Worm (Caenorhabditis elegans): ENCODE data around the gene M151.10.

Gene M151.10

DNA sequence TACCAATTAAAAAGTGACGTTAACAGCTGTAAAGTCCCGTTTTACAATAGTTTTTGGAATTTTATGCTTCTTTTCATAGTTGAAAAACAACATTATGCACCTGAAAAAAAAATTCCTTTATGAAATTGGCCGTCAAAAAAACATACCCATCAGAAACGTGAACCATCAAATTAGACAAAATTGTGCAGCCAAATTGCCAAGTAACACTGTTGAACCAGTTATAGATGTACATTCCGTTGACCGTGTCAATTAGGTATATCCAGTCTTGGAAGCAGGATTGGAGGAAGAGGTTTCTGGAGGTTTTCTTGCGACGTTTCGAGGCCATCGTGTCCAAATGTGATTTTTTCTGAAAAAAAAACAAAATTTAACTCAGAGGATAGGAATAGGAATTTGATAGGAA, 29.2 kb upstream of the M151.10 start, which contains the start of gene srx-97:
srx-97 (minus strand) TSS at position 101 of the 400 bp plus-strand sequence.
- TF ChIP-seq ceh-83 (GFP tag; optimal IDR thresholded peaks at IDR 0.05) (no peak), nhr-76 (tag; optimal IDR thresholded peaks at IDR 0.05) (no peak), lin-32 (GFP tag; optimal IDR thresholded peaks at IDR 0.05) (no peak), ham-2 (GFP tag; optimal IDR thresholded peaks at IDR 0.05) (no peak), nhr-237 (tag; optimal IDR thresholded peaks at IDR 0.05) (no peak), ceh-39 (tag; optimal IDR thresholded peaks at IDR 0.05) (no peak), sem-2 (GFP tag; optimal IDR thresholded peaks at IDR 0.05) (no peak), lsy-2 (tag; optimal IDR thresholded peaks at IDR 0.05) (no peak), unc-39 (tag; optimal IDR thresholded peaks at IDR 0.05) (no peak), M03D4.4 (tag; optimal IDR thresholded peaks at IDR 0.05) (no peak), elt-1 (tag; optimal IDR thresholded peaks at IDR 0.05; ENCODE audit: borderline replicate concordance, insufficient read depth) (no peak), elt-3 (tag; optimal IDR thresholded peaks at IDR 0.05) (no peak), nhr-12 (tag; optimal IDR thresholded peaks at IDR 0.05) (no peak), ces-1 (GFP tag; optimal IDR thresholded peaks at IDR 0.05) (no peak), ceh-43 (GFP tag; optimal IDR thresholded peaks at IDR 0.05) (no peak), zip-8 (tag; optimal IDR thresholded peaks at IDR 0.05) (no peak), unc-120 (tag; optimal IDR thresholded peaks at IDR 0.05; ENCODE audit: poor library complexity, severe bottlenecking) (no peak), drap-1 (GFP tag; optimal IDR thresholded peaks at IDR 0.05) (no peak), blmp-1 (tag; optimal IDR thresholded peaks at IDR 0.05) (no peak), hlh-1 (tag; optimal IDR thresholded peaks at IDR 0.05) (no peak)

DNA sequence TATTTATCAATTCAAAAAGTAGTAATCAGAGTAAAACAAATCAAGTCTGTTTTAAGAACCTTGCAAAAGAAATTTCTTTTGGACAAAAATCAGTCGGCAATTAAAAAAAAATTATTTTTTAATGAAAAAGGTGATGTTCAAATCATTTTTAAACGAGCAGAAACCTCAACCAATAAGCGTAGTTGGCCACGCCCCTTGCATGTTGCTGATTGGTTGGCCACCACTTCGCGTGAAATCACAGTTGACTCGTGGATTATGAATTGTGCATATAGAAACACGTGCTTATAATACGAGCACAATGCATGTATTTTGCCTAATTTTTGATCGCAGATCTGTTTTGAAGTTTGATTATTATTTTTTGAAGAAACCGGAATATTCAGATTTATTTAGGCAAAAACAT, 25.1 kb upstream of the M151.10 start:
- TF ChIP-seq nhr-76 (tag; optimal IDR thresholded peaks at IDR 0.05) (no peak), tbx-8 (GFP tag; optimal IDR thresholded peaks at IDR 0.05) (no peak), ham-2 (GFP tag; optimal IDR thresholded peaks at IDR 0.05) (no peak)

- TF ChIP-seq lin-32 (GFP tag; optimal IDR thresholded peaks at IDR 0.05) (no peak), bed-3 (GFP tag; optimal IDR thresholded peaks at IDR 0.05) (no peak), ceh-43 (GFP tag; optimal IDR thresholded peaks at IDR 0.05) (no peak), ceh-39 (tag; optimal IDR thresholded peaks at IDR 0.05) (no peak), flh-1 (GFP tag; optimal IDR thresholded peaks at IDR 0.05) (no peak), elt-1 (tag; optimal IDR thresholded peaks at IDR 0.05; ENCODE audit: borderline replicate concordance, insufficient read depth) (no peak), hlh-1 (tag; optimal IDR thresholded peaks at IDR 0.05) (no peak), sem-2 (GFP tag; optimal IDR thresholded peaks at IDR 0.05) (no peak), mab-5 (tag; optimal IDR thresholded peaks at IDR 0.05) (no peak), M03D4.4 (tag; optimal IDR thresholded peaks at IDR 0.05) (no peak), snpc-4 (tag; optimal IDR thresholded peaks at IDR 0.05) (no peak), mls-2 (tag; optimal IDR thresholded peaks at IDR 0.05) (no peak), cnd-1 (tag; optimal IDR thresholded peaks at IDR 0.05) (no peak), mep-1 (tag; optimal IDR thresholded peaks at IDR 0.05) (no peak), unc-62 (GFP tag; optimal IDR thresholded peaks at IDR 0.05) (no peak), nhr-28 (tag; optimal IDR thresholded peaks at IDR 0.05) (no peak), elt-3 (tag; optimal IDR thresholded peaks at IDR 0.05) (no peak)
These were observed 24.4 kb upstream of the M151.10 start, which contains the start of gene F19B10.3 for ce11 chrII:3664470-3664869. TSS of gene F19B10.3 (plus strand) at chrII:3664770.

- no peak for TF ChIP-seq unc-120 (tag; optimal IDR thresholded peaks at IDR 0.05; ENCODE audit: poor library complexity, severe bottlenecking)
These were observed 23.7 kb upstream of the M151.10 start, which contains the start of gene F19B10.6 for ce11 chrII:3663796-3664195. TSS of gene F19B10.6 (minus strand) at chrII:3663896.

DNA sequence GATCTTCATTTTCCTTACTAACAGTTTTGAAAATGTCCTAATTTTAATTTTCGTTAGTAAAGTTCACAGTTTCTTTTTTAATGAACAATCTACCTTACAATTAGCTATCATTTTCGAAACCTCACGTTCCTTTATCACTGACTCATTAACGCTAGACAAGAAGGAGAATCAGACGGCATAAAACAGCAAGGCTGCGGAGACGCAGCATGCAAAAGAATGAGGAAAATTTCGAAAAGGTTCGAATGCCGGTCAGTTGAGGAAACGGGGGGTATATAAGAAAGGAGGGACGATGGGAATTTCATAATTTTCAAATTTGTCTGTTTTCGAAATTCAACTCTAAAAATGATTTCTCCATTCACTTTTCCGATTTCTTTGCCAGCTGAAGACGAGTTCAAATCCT, 21.8 kb upstream of the M151.10 start, which contains the start of gene F19B10.13:
F19B10.13 (plus strand) TSS at position 343 of the 400 bp plus-strand sequence.
- TF ChIP-seq elt-3 (tag; optimal IDR thresholded peaks at IDR 0.05): peak; percentile 61
- TF ChIP-seq elt-1 (tag; optimal IDR thresholded peaks at IDR 0.05; ENCODE audit: borderline replicate concordance, insufficient read depth): no peak
- no peak for TF ChIP-seq mep-1 (tag; optimal IDR thresholded peaks at IDR 0.05)
- TF ChIP-seq ces-1 (GFP tag; optimal IDR thresholded peaks at IDR 0.05): no peak
- TF ChIP-seq drap-1 (GFP tag; optimal IDR thresholded peaks at IDR 0.05): no peak
- TF ChIP-seq cnd-1 (tag; optimal IDR thresholded peaks at IDR 0.05): no peak
- TF ChIP-seq snpc-4 (tag; optimal IDR thresholded peaks at IDR 0.05): no peak
- no peak for TF ChIP-seq nhr-2 (tag; optimal IDR thresholded peaks at IDR 0.05)
